Worm (Caenorhabditis elegans) whole organism, L2 larva: ENCODE results near the gene C09E10.3.

ENCODE experiments used
- C34F6.9 ChIP-seq: fragments of 150-350 bp; optimal IDR thresholded peaks from 2 replicates; lab custom pipeline; 2014; ENCODE audit warnings: missing biosample characterization, missing genetic modification characterization
- F13H6.1 ChIP-seq: sonication (generic microtip); optimal IDR thresholded peaks from 2 replicates; lab custom pipeline; 2016; ENCODE audit warnings: missing genetic modification characterization, missing compliant biosample characterization
- R02D3.7 ChIP-seq: fragments of 150-350 bp; optimal IDR thresholded peaks from 2 replicates; lab custom pipeline; 2014; ENCODE audit warnings: missing biosample characterization, missing genetic modification characterization
- ZK546.5 ChIP-seq: sonication (generic microtip); optimal IDR thresholded peaks from 2 replicates; lab custom pipeline; 2017; ENCODE audit warnings: missing biosample characterization, missing genetic modification characterization
- alr-1 ChIP-seq: fragments of 150-350 bp; optimal IDR thresholded peaks from 2 replicates; lab custom pipeline; 2014; ENCODE audit warnings: missing biosample characterization, missing genetic modification characterization
- aly-2 ChIP-seq: fragments of 150-350 bp; optimal IDR thresholded peaks from 2 replicates; lab custom pipeline; 2014; ENCODE audit warnings: missing biosample characterization, missing genetic modification characterization
- ama-1 ChIP-seq: fragments of 150-350 bp; optimal IDR thresholded peaks from 2 replicates; lab custom pipeline; 2018; ENCODE audit warnings: inconsistent platforms
- blmp-1 ChIP-seq: sonication (generic microtip); optimal IDR thresholded peaks from 2 replicates; lab custom pipeline; 2017; ENCODE audit warnings: missing genetic modification characterization, mild to moderate bottlenecking, missing compliant biosample characterization, antibody characterized with exemption, moderate library complexity; ENCODE audit not compliant: insufficient read depth
- ceh-16 ChIP-seq: fragments of 150-350 bp; optimal IDR thresholded peaks from 2 replicates; lab custom pipeline; 2014; ENCODE audit warnings: missing biosample characterization, missing genetic modification characterization
- ceh-82 ChIP-seq: fragments of 150-350 bp; optimal IDR thresholded peaks from 2 replicates; lab custom pipeline; 2014; ENCODE audit warnings: missing biosample characterization, missing genetic modification characterization
- crh-2 ChIP-seq: sonication (generic microtip); optimal IDR thresholded peaks from 2 replicates; lab custom pipeline; 2017; ENCODE audit warnings: missing biosample characterization, missing genetic modification characterization
- dmd-4 ChIP-seq: sonication (generic microtip); optimal IDR thresholded peaks from 2 replicates; lab custom pipeline; 2017; ENCODE audit warnings: missing biosample characterization, missing genetic modification characterization
- elt-1 ChIP-seq: fragments of 150-350 bp; optimal IDR thresholded peaks from 2 replicates; lab custom pipeline; 2014; ENCODE audit warnings: missing biosample characterization, missing genetic modification characterization
- elt-3 ChIP-seq: sonication (generic microtip); optimal IDR thresholded peaks from 2 replicates; lab custom pipeline; 2017; ENCODE audit warnings: missing biosample characterization, missing genetic modification characterization
- fos-1 ChIP-seq: fragments of 150-350 bp; optimal IDR thresholded peaks from 2 replicates; lab custom pipeline; 2014; ENCODE audit warnings: missing biosample characterization, missing genetic modification characterization
- gmeb-1 ChIP-seq: fragments of 150-350 bp; optimal IDR thresholded peaks from 2 replicates; lab custom pipeline; 2014; ENCODE audit warnings: missing biosample characterization, missing genetic modification characterization
- lin-11 ChIP-seq: fragments of 150-350 bp; sonication (generic microtip); optimal IDR thresholded peaks from 2 replicates; lab custom pipeline; 2014; ENCODE audit warnings: missing biosample characterization, missing genetic modification characterization, inconsistent platforms, mixed read lengths
- lin-13 ChIP-seq: fragments of 150-350 bp; optimal IDR thresholded peaks from 2 replicates; lab custom pipeline; 2014; ENCODE audit warnings: missing biosample characterization, missing genetic modification reagents, missing genetic modification characterization
- lin-39 ChIP-seq: fragments of 150-350 bp; optimal IDR thresholded peaks from 2 replicates; lab custom pipeline; 2014; ENCODE audit warnings: missing biosample characterization, missing genetic modification reagents, missing genetic modification characterization
- lsy-2 ChIP-seq, 2 experiments: fragments of 150-350 bp in 1 of 2; sonication (generic microtip) in 1 of 2; optimal IDR thresholded peaks; 2 replicates each; lab custom pipeline; 2014 to 2017; ENCODE audit warnings: missing biosample characterization in 2 of 2, missing genetic modification characterization in 2 of 2
- mab-5 ChIP-seq: fragments of 150-350 bp; optimal IDR thresholded peaks from 2 replicates; lab custom pipeline; 2014; ENCODE audit warnings: missing biosample characterization, missing genetic modification characterization
- mbf-1 ChIP-seq: sonication (generic microtip); optimal IDR thresholded peaks from 2 replicates; lab custom pipeline; 2017; ENCODE audit warnings: missing biosample characterization, missing genetic modification characterization
- mdl-1 ChIP-seq, 2 experiments: fragments of 150-350 bp in 1 of 2; sonication (generic microtip) in 1 of 2; optimal IDR thresholded peaks; 2 replicates each; lab custom pipeline; 2017; ENCODE audit warnings: missing biosample characterization in 2 of 2, missing genetic modification characterization in 2 of 2
- nhr-10 ChIP-seq: sonication (generic microtip); optimal IDR thresholded peaks from 2 replicates; lab custom pipeline; 2017; ENCODE audit warnings: missing biosample characterization, missing genetic modification characterization
- nhr-129 ChIP-seq: fragments of 150-350 bp; optimal IDR thresholded peaks from 2 replicates; lab custom pipeline; 2014; ENCODE audit warnings: missing biosample characterization, missing genetic modification characterization
- nhr-21 ChIP-seq: fragments of 150-350 bp; optimal IDR thresholded peaks from 2 replicates; lab custom pipeline; 2014; ENCODE audit warnings: missing biosample characterization, missing genetic modification characterization
- nhr-23 ChIP-seq: fragments of 150-350 bp; optimal IDR thresholded peaks from 2 replicates; lab custom pipeline; 2014; ENCODE audit warnings: missing biosample characterization, missing genetic modification reagents, missing genetic modification characterization
- nhr-237 ChIP-seq: fragments of 150-350 bp; optimal IDR thresholded peaks from 2 replicates; lab custom pipeline; 2014; ENCODE audit warnings: missing biosample characterization, missing genetic modification characterization
- nhr-25 ChIP-seq: fragments of 150-350 bp; sonication (generic microtip); optimal IDR thresholded peaks from 3 replicates; lab custom pipeline; 2014; ENCODE audit warnings: missing biosample characterization, missing genetic modification characterization
- nhr-6 ChIP-seq: fragments of 150-350 bp; optimal IDR thresholded peaks from 2 replicates; lab custom pipeline; 2014; ENCODE audit warnings: missing biosample characterization, missing genetic modification characterization
- nhr-77 ChIP-seq: fragments of 150-350 bp; optimal IDR thresholded peaks from 2 replicates; lab custom pipeline; 2014; ENCODE audit warnings: missing biosample characterization, missing genetic modification characterization
- peb-1 ChIP-seq: fragments of 150-350 bp; optimal IDR thresholded peaks from 2 replicates; lab custom pipeline; 2014; ENCODE audit warnings: missing biosample characterization, missing genetic modification characterization
- sem-4 ChIP-seq: fragments of 150-350 bp; optimal IDR thresholded peaks from 2 replicates; lab custom pipeline; 2014; ENCODE audit warnings: missing biosample characterization, missing genetic modification reagents, missing genetic modification characterization
- skn-1 ChIP-seq: sonication (generic microtip); optimal IDR thresholded peaks from 2 replicates; lab custom pipeline; 2017; ENCODE audit warnings: missing biosample characterization, missing genetic modification characterization
- sma-3 ChIP-seq: sonication (generic microtip); optimal IDR thresholded peaks from 2 replicates; lab custom pipeline; 2016; ENCODE audit warnings: missing genetic modification reagents, missing genetic modification characterization, missing compliant biosample characterization
- sma-9 ChIP-seq, 2 experiments: fragments of 150-350 bp in 1 of 2; sonication (generic microtip) in 1 of 2; optimal IDR thresholded peaks; 2 replicates each; lab custom pipeline; 2014 to 2016; ENCODE audit warnings: missing genetic modification characterization in 2 of 2, mild to moderate bottlenecking in 1 of 2, missing biosample characterization in 1 of 2, missing compliant biosample characterization in 1 of 2, missing genetic modification reagents in 1 of 2, moderate library complexity in 1 of 2
- snpc-4 ChIP-seq: fragments of 150-350 bp; optimal IDR thresholded peaks from 2 replicates; lab custom pipeline; 2014; ENCODE audit warnings: missing biosample characterization, missing genetic modification characterization
- unc-39 ChIP-seq: fragments of 150-350 bp; optimal IDR thresholded peaks from 2 replicates; lab custom pipeline; 2014; ENCODE audit warnings: missing biosample characterization, missing genetic modification characterization
- unc-55 ChIP-seq: fragments of 150-350 bp; sonication (generic microtip); optimal IDR thresholded peaks from 3 replicates; lab custom pipeline; 2014; ENCODE audit warnings: missing biosample characterization, missing genetic modification reagents, missing genetic modification characterization
- unc-62 ChIP-seq: fragments of 150-350 bp; optimal IDR thresholded peaks from 2 replicates; lab custom pipeline; 2014; ENCODE audit warnings: missing biosample characterization, missing genetic modification reagents, missing genetic modification characterization
- zag-1 ChIP-seq: fragments of 150-350 bp; optimal IDR thresholded peaks from 2 replicates; lab custom pipeline; 2014; ENCODE audit warnings: missing biosample characterization, missing genetic modification characterization
- ztf-1 ChIP-seq: fragments of 200-800 bp; sonication (Bioruptor generic); conservative IDR thresholded peaks from 2 replicates; pipeline ENCODE4 v1.3.6; 2022; ENCODE audit warnings: missing genetic modification characterization, missing compliant biosample characterization
- ztf-11 ChIP-seq: sonication (generic microtip); optimal IDR thresholded peaks from 2 replicates; lab custom pipeline; 2017; ENCODE audit warnings: missing biosample characterization, missing genetic modification characterization
- ztf-4 ChIP-seq: fragments of 150-350 bp; optimal IDR thresholded peaks from 2 replicates; lab custom pipeline; 2014; ENCODE audit warnings: missing biosample characterization, missing genetic modification characterization

The C09E10.3 gene

ce11 chrX:977958-978686, 13.1 kb downstream of the C09E10.3 start, which contains the start of gene abhd-3.2 (continued):
- TF ChIP-seq ama-1 (no peak), mab-5 (tag; lab: Kevin White, UChicago) (no peak), aly-2 (tag; lab: Kevin White, UChicago) (no peak), crh-2 (peak; percentile 75), ztf-4 (tag; lab: Kevin White, UChicago) (no peak), mbf-1 (tag; lab: Kevin White, UChicago) (no peak), R02D3.7 (tag; lab: Kevin White, UChicago) (no peak), skn-1 (no peak), elt-3 (tag; lab: Kevin White, UChicago) (no peak), zag-1 (no peak), nhr-237 (tag; lab: Kevin White, UChicago) (no peak), elt-1 (tag; lab: Kevin White, UChicago) (no peak), sma-9 (GFP tag; optimal IDR thresholded peaks at IDR 0.05; lab: Kevin White, UChicago) (peak; percentile 90), sma-9 (tag; optimal IDR thresholded peaks at IDR 0.05; lab: Kevin White, UChicago) (no peak), nhr-25 (tag; lab: Kevin White, UChicago) (no peak), snpc-4 (tag; lab: Kevin White, UChicago) (no peak), ceh-16 (tag; lab: Kevin White, UChicago) (no peak), unc-39 (no peak), nhr-6 (tag; lab: Kevin White, UChicago) (no peak), nhr-23 (tag; lab: Kevin White, UChicago) (no peak), ztf-11 (no peak), lin-13 (GFP tag; lab: Kevin White, UChicago) (no peak), sma-3 (GFP tag; lab: Kevin White, UChicago) (peak; percentile 51), nhr-10 (tag; lab: Kevin White, UChicago) (no peak), dmd-4 (no peak), peb-1 (tag; lab: Kevin White, UChicago) (no peak)
- TF ChIP-seq, all 48 proteins: peak for 11

DNA sequence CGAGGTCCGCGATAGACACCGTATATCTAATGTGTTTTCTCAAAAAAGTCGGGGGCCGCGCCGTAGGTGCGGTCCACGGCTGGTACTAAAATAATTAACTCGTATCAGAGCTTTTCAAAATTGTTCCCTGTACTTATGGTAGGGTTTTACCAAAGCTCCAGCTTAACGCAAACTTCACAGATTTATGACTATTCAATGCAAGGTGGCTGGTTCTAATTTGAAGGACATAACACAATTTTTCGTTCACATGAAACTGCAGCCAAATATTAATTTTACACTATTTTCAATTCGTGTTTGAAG, 16.0 kb downstream of the C09E10.3 start:
- no peak for TF ChIP-seq blmp-1 (tag; lab: Kevin White, UChicago)
- TF ChIP-seq zag-1: no peak
- TF ChIP-seq ztf-4 (tag; lab: Kevin White, UChicago): no peak
- no peak for TF ChIP-seq nhr-77 (tag; lab: Kevin White, UChicago)
- no peak for TF ChIP-seq elt-3 (tag; lab: Kevin White, UChicago)
- no peak for TF ChIP-seq ZK546.5
- TF ChIP-seq crh-2: no peak
- no peak for TF ChIP-seq mab-5 (tag; lab: Kevin White, UChicago)
- TF ChIP-seq nhr-237 (tag; lab: Kevin White, UChicago): no peak
- TF ChIP-seq sem-4: no peak

DNA sequence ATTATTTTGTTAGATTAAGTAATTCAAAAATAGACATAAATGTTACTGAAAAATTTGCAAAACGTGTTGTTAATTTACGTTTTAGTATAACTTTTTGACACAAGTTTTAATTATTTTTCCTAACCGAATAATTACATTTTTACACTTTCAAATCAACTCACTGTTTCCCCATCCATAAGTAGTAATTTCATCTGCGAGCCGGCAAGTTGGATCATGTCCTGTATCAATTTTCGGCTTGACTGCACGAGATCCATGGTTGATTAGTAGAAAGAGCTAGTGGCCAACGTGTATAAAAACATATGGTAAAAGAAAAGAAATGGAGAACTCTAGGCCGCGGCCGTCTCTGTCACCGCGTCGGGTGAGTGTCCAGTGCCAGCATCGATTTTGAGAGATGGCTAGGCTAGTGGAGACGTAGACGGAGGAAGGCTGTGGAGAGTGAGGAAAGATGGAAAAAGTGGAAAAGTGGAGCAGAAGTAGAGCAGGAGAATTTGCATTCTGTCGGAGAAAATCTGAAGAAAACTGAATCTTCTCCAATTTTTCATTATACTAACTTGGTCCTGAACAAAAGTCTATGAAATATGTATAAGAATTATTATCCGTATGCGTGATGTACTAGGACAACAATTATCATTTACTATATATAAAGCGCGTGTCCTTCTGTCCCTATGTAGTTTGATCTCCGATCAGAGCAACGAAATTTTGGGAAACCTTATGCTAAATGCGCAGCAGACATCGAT, 16.5 kb downstream of the C09E10.3 start, which contains the start of gene vps-45:
vps-45 (minus strand) TSS at position 350 of the 737 bp plus-strand sequence.
- peak; percentile 1 for TF ChIP-seq zag-1
- peak; percentile 39 for TF ChIP-seq snpc-4 (tag; lab: Kevin White, UChicago)
- TF ChIP-seq nhr-6 (tag; lab: Kevin White, UChicago): no peak
- no peak for TF ChIP-seq nhr-237 (tag; lab: Kevin White, UChicago)
- TF ChIP-seq lsy-2 (tag; optimal IDR thresholded peaks at IDR 0.05; lab: Kevin White, UChicago): no peak
- no peak for TF ChIP-seq alr-1 (tag; lab: Kevin White, UChicago)
- no peak for TF ChIP-seq ztf-11
- no peak for TF ChIP-seq elt-1 (tag; lab: Kevin White, UChicago)
- no peak for TF ChIP-seq mab-5 (tag; lab: Kevin White, UChicago)
- peak; percentile 30 for TF ChIP-seq lin-13 (GFP tag; lab: Kevin White, UChicago)
- TF ChIP-seq ztf-1 (GFP tag; lab: Robert Waterston, UW): no peak
- no peak for TF ChIP-seq skn-1
- no peak for TF ChIP-seq mdl-1 (tag; optimal IDR thresholded peaks at IDR 0.05; lab: Kevin White, UChicago)
- no peak for TF ChIP-seq lin-39 (tag; lab: Kevin White, UChicago)
- TF ChIP-seq unc-55: peak; percentile 75
- peak; percentile 54 for TF ChIP-seq nhr-129
- TF ChIP-seq nhr-77 (tag; lab: Kevin White, UChicago): no peak
- no peak for TF ChIP-seq ceh-82 (tag; lab: Kevin White, UChicago)
- peak; percentile 44 for TF ChIP-seq lin-11 (tag; lab: Kevin White, UChicago)
- TF ChIP-seq F13H6.1 (tag; lab: Kevin White, UChicago): peak; percentile 14
- no peak for TF ChIP-seq nhr-10 (tag; lab: Kevin White, UChicago)
- TF ChIP-seq nhr-21: no peak
- TF ChIP-seq R02D3.7 (tag; lab: Kevin White, UChicago): no peak
- TF ChIP-seq ama-1: no peak
- no peak for TF ChIP-seq elt-3 (tag; lab: Kevin White, UChicago)
- TF ChIP-seq crh-2: peak; percentile 33
- TF ChIP-seq gmeb-1 (tag; lab: Kevin White, UChicago): no peak
- TF ChIP-seq peb-1 (tag; lab: Kevin White, UChicago): no peak
- TF ChIP-seq nhr-23 (tag; lab: Kevin White, UChicago): no peak
- TF ChIP-seq unc-62: no peak
- TF ChIP-seq blmp-1 (tag; lab: Kevin White, UChicago): no peak
- no peak for TF ChIP-seq dmd-4
- no peak for TF ChIP-seq ZK546.5
- TF ChIP-seq fos-1 (tag; lab: Kevin White, UChicago): peak; percentile 34
- peak; percentile 57 for TF ChIP-seq C34F6.9 (tag; lab: Kevin White, UChicago)
- TF ChIP-seq aly-2 (tag; lab: Kevin White, UChicago): no peak
- TF ChIP-seq nhr-25 (tag; lab: Kevin White, UChicago): peak; percentile 1
